Worm (Caenorhabditis elegans): ENCODE results near the gene cdk-12.

DNA sequence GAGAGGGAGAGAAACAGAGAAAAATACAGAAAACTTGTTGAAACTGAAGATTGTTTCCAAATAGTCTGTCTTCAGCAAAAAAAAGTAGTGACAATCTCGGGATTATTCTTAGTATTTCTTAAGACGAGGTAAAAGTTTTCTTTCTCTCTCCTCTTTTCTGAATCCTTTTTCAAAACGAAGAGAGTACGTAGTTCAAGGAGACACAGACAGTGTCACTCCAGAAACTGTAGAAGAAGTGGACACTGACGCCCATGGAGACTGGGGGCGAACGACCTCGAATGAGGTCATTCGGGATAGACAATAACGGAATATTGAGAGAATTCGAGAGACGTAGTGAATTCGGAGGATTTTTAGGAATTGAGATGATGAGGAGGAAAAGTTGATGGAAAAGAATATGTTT is 1.8 kb upstream of the cdk-12 start, which contains the start of gene gly-6:
- no peak for TF ChIP-seq pes-1 (GFP tag; IDR thresholded peaks at IDR 0.05)
- no peak for TF ChIP-seq ama-1 (optimal IDR thresholded peaks at IDR 0.05)
- TF ChIP-seq tbx-11 (GFP tag; IDR thresholded peaks at IDR 0.05) = no peak
- TF ChIP-seq flt-1 (GFP tag; IDR thresholded peaks at IDR 0.05) = no peak
- TF ChIP-seq ceh-36 (tag; optimal IDR thresholded peaks at IDR 0.05) = no peak
- TF ChIP-seq hnd-1 (tag; optimal IDR thresholded peaks at IDR 0.05) = no peak
- TF ChIP-seq B0310.2 (tag; optimal IDR thresholded peaks at IDR 0.05) = no peak
- no peak for TF ChIP-seq scrt-1 (GFP tag; IDR thresholded peaks at IDR 0.05)
- no peak for TF ChIP-seq ets-7 (tag; optimal IDR thresholded peaks at IDR 0.05)
- TF ChIP-seq F13C5.2 (tag; optimal IDR thresholded peaks at IDR 0.05) = no peak
- TF ChIP-seq hmbx-1 (tag; optimal IDR thresholded peaks at IDR 0.05) = no peak
- no peak for TF ChIP-seq hmg-4 (GFP tag; optimal IDR thresholded peaks at IDR 0.05)
- TF ChIP-seq tbx-37 (GFP tag; conservative IDR thresholded peaks at IDR 0.05) = no peak
- no peak for TF ChIP-seq sea-1 (GFP tag; conservative IDR thresholded peaks at IDR 0.05)

Data from whole organism, early embryonic.